Worm (Caenorhabditis elegans) whole organism, early embryonic: ENCODE measurements around the gene F14D7.2.

ENCODE experiments used
- B0310.2 ChIP-seq: sonication (generic microtip); optimal IDR thresholded peaks from 2 replicates; lab custom pipeline; 2016; ENCODE audit warnings: mild to moderate bottlenecking, missing genetic modification characterization, missing compliant biosample characterization
- F13C5.2 ChIP-seq: sonication (generic microtip); optimal IDR thresholded peaks from 2 replicates; lab custom pipeline; 2017; ENCODE audit warnings: mild to moderate bottlenecking, missing genetic modification characterization, inconsistent platforms, missing compliant biosample characterization
- aly-1 ChIP-seq: sonication (generic microtip); optimal IDR thresholded peaks from 2 replicates; lab custom pipeline; 2016; ENCODE audit warnings: missing genetic modification characterization, missing compliant biosample characterization
- ama-1 ChIP-seq: fragments of 150-350 bp; optimal IDR thresholded peaks from 2 replicates; lab custom pipeline; 2014
- ceh-13 ChIP-seq: fragments of 200-800 bp; sonication (Bioruptor generic); optimal IDR thresholded peaks from 2 replicates; lab custom pipeline; 2018; ENCODE audit warnings: mild to moderate bottlenecking, missing genetic modification characterization, missing compliant biosample characterization
- ceh-36 ChIP-seq: sonication (generic microtip); optimal IDR thresholded peaks from 2 replicates; lab custom pipeline; 2016; ENCODE audit warnings: missing genetic modification characterization, inconsistent platforms, missing compliant biosample characterization
- ets-7 ChIP-seq: sonication (generic microtip); optimal IDR thresholded peaks from 2 replicates; lab custom pipeline; 2016; ENCODE audit warnings: missing genotype, missing genetic modification characterization, missing compliant biosample characterization
- flt-1 ChIP-seq: fragments of 200-800 bp; sonication (Bioruptor generic); IDR thresholded peaks from 2 replicates; pipeline ENCODE4 v1.3.6; 2022; ENCODE audit warnings: missing genetic modification characterization, missing compliant biosample characterization
- hmbx-1 ChIP-seq: sonication (generic microtip); optimal IDR thresholded peaks from 2 replicates; lab custom pipeline; 2016; ENCODE audit warnings: mild to moderate bottlenecking, missing genetic modification characterization, missing compliant biosample characterization
- hmg-4 ChIP-seq: fragments of 200-800 bp; sonication (Bioruptor generic); optimal IDR thresholded peaks from 2 replicates; lab custom pipeline; 2018; ENCODE audit warnings: mild to moderate bottlenecking, missing genetic modification characterization, missing compliant biosample characterization
- hnd-1 ChIP-seq: sonication (generic microtip); optimal IDR thresholded peaks from 2 replicates; lab custom pipeline; 2016; ENCODE audit warnings: missing genetic modification characterization, missing compliant biosample characterization
- pes-1 ChIP-seq: fragments of 200-800 bp; sonication (Bioruptor generic); IDR thresholded peaks from 2 replicates; pipeline ENCODE4 v1.3.6; 2022; ENCODE audit warnings: missing genetic modification reagents, missing genetic modification characterization, missing compliant biosample characterization
- scrt-1 ChIP-seq: fragments of 200-800 bp; sonication (Bioruptor generic); IDR thresholded peaks from 2 replicates; pipeline ENCODE4 v1.3.6; 2022; ENCODE audit warnings: missing genetic modification characterization, missing compliant biosample characterization
- sea-1 ChIP-seq: fragments of 200-800 bp; sonication (Bioruptor generic); conservative IDR thresholded peaks from 2 replicates; pipeline ENCODE4 v1.3.6; 2022; ENCODE audit warnings: missing genetic modification characterization, missing compliant biosample characterization
- tbx-11 ChIP-seq: fragments of 200-800 bp; sonication (Bioruptor generic); IDR thresholded peaks from 2 replicates; pipeline ENCODE4 v1.3.6; 2022; ENCODE audit warnings: missing genetic modification characterization, missing compliant biosample characterization
- tbx-37 ChIP-seq: fragments of 200-800 bp; sonication (Bioruptor generic); conservative IDR thresholded peaks from 2 replicates; pipeline ENCODE4 v1.3.6; 2022; ENCODE audit warnings: missing genetic modification reagents, missing genetic modification characterization, missing compliant biosample characterization
- tra-4 ChIP-seq: sonication (generic microtip); optimal IDR thresholded peaks from 2 replicates; lab custom pipeline; 2017; ENCODE audit warnings: missing genetic modification characterization, missing compliant biosample characterization

The F14D7.2 gene

ce11 chrV:14293667-14294194, at the start of gene F14D7.2:
F14D7.2 (minus strand) TSS chrV:14293717.
- TF ChIP-seq tra-4 (tag; lab: Kevin White, UChicago) (no peak), ets-7 (tag; lab: Kevin White, UChicago) (no peak), hmbx-1 (tag; lab: Kevin White, UChicago) (no peak), ceh-36 (tag; lab: Kevin White, UChicago) (no peak), pes-1 (GFP tag; lab: Robert Waterston, UW) (no peak), aly-1 (no peak), tbx-37 (GFP tag; lab: Robert Waterston, UW) (no peak), ceh-13 (GFP tag; lab: Kevin White, UChicago) (no peak), hnd-1 (tag; lab: Kevin White, UChicago) (no peak), flt-1 (GFP tag; lab: Robert Waterston, UW) (no peak), sea-1 (no peak), ama-1 (lab: Kevin White, UChicago) (no peak), B0310.2 (tag; lab: Kevin White, UChicago) (no peak), scrt-1 (GFP tag; lab: Robert Waterston, UW) (no peak), F13C5.2 (tag; lab: Kevin White, UChicago) (no peak), hmg-4 (GFP tag; lab: Kevin White, UChicago) (no peak), tbx-11 (GFP tag; lab: Robert Waterston, UW) (no peak)

DNA sequence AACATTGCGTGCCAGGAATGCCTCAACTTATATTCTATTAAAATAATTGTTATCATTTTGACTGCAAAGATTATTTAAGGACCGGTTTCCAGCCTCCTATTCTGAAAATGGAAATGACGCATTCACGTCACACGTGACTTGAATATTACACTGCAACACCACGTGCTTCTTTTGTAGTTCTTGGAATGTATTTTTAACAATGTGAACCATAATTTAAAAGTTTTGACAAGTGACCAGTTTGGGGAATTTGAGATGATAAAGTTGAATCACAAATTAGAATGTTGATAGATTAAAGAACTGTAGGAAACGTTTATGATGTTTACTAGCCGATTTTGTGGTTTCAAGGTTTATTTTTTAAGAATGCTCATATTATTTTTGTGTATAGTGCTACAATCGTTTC, 48.2 kb upstream of the F14D7.2 start, which contains the start of gene F47B8.10:
F47B8.10 (plus strand) TSS at position 301 of the 400 bp plus-strand sequence.
- TF ChIP-seq flt-1 (GFP tag; lab: Robert Waterston, UW) (no peak), sea-1 (no peak), aly-1 (no peak), hnd-1 (tag; lab: Kevin White, UChicago) (no peak), hmg-4 (GFP tag; lab: Kevin White, UChicago) (no peak), scrt-1 (GFP tag; lab: Robert Waterston, UW) (no peak), tbx-37 (GFP tag; lab: Robert Waterston, UW) (no peak), tra-4 (tag; lab: Kevin White, UChicago) (no peak), ama-1 (lab: Kevin White, UChicago) (no peak), ets-7 (tag; lab: Kevin White, UChicago) (no peak), tbx-11 (GFP tag; lab: Robert Waterston, UW) (no peak), pes-1 (GFP tag; lab: Robert Waterston, UW) (no peak)

ce11 chrV:14336655-14337054, 43.1 kb upstream of the F14D7.2 start, which contains the start of gene srm-6:
srm-6 (plus strand) TSS chrV:14336955.
- TF ChIP-seq B0310.2 (tag; lab: Kevin White, UChicago): no peak

DNA sequence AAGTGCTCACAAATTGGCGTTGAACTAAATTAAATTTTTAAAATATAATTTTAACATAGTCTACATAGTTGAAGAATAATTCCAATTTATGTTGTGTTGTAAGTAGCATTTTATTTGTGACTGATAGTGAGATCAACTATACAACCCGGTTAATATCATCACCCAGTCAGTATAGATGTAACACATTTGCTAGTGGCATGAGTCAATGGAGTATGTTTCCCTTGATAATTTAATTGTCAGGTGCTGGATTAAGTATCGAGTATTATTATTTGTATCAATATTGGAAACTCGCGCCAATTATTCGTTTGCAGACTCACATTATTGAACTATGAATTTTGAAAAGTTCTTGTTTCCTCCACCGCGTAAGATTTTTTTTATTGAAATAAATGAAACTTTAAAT, 41.4 kb upstream of the F14D7.2 start, which contains the start of gene srm-5:
srm-5 (plus strand) TSS at position 301 of the 400 bp plus-strand sequence.
- TF ChIP-seq tra-4 (tag; lab: Kevin White, UChicago): no peak
- no peak for TF ChIP-seq ets-7 (tag; lab: Kevin White, UChicago)
- no peak for TF ChIP-seq hmg-4 (GFP tag; lab: Kevin White, UChicago)
- TF ChIP-seq pes-1 (GFP tag; lab: Robert Waterston, UW): no peak
- TF ChIP-seq F13C5.2 (tag; lab: Kevin White, UChicago): no peak
- no peak for TF ChIP-seq B0310.2 (tag; lab: Kevin White, UChicago)
- TF ChIP-seq hmbx-1 (tag; lab: Kevin White, UChicago): no peak
- TF ChIP-seq aly-1: no peak
- no peak for TF ChIP-seq sea-1
- no peak for TF ChIP-seq ceh-36 (tag; lab: Kevin White, UChicago)
- no peak for TF ChIP-seq tbx-37 (GFP tag; lab: Robert Waterston, UW)
- no peak for TF ChIP-seq hnd-1 (tag; lab: Kevin White, UChicago)
- no peak for TF ChIP-seq ceh-13 (GFP tag; lab: Kevin White, UChicago)
- no peak for TF ChIP-seq tbx-11 (GFP tag; lab: Robert Waterston, UW)

DNA sequence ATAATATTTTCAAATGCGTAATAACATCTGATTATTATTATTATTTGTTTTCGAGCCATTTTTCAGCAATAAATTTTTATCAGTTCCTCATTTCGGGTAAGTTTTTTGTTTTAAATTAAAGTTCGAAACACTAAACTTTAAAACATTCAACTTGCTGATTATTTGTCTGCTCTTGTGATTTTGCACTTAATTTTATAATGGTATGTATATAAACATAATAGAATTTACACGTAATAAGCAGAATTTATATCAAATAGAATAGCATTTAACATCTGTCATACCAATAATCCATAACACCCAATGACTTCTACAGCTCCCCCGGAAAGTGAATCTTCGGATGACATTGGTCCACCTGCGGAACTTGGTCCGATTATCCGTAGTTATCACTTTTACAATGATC, 39.6 kb upstream of the F14D7.2 start, which contains the start of gene srm-4:
srm-4 (plus strand) TSS at position 301 of the 400 bp plus-strand sequence.
- TF ChIP-seq ets-7 (tag; lab: Kevin White, UChicago): no peak
- no peak for TF ChIP-seq tra-4 (tag; lab: Kevin White, UChicago)
- TF ChIP-seq aly-1: no peak
- no peak for TF ChIP-seq flt-1 (GFP tag; lab: Robert Waterston, UW)
- TF ChIP-seq sea-1: no peak
- no peak for TF ChIP-seq B0310.2 (tag; lab: Kevin White, UChicago)
- TF ChIP-seq tbx-11 (GFP tag; lab: Robert Waterston, UW): no peak
- no peak for TF ChIP-seq scrt-1 (GFP tag; lab: Robert Waterston, UW)
- TF ChIP-seq hnd-1 (tag; lab: Kevin White, UChicago): no peak
- TF ChIP-seq F13C5.2 (tag; lab: Kevin White, UChicago): no peak
- no peak for TF ChIP-seq ceh-13 (GFP tag; lab: Kevin White, UChicago)
- TF ChIP-seq tbx-37 (GFP tag; lab: Robert Waterston, UW): no peak
- no peak for TF ChIP-seq hmg-4 (GFP tag; lab: Kevin White, UChicago)
- no peak for TF ChIP-seq ceh-36 (tag; lab: Kevin White, UChicago)
- TF ChIP-seq hmbx-1 (tag; lab: Kevin White, UChicago): no peak

DNA sequence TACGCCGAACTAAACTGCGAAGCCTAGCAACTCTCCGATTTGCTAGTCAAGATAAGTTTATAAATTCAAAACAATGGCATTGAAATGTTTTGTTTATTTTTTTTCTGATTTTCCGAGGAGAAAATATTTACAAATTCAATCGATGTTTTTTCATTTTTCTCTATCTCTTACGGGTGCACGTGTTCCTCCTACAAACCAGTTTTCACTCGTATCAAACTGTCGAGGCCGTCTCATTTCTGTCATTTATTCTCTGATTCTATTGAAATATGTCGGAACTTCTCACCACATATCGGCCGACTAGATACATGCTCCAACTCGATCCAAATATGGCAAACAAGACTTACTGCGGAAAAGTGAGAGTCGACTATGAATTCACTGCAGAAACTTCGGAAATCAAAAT, 38.0 kb upstream of the F14D7.2 start, which contains the start of gene F47B8.8:
F47B8.8 (plus strand) TSS at position 257 of the 400 bp plus-strand sequence.
- TF ChIP-seq scrt-1 (GFP tag; lab: Robert Waterston, UW): no peak
- no peak for TF ChIP-seq flt-1 (GFP tag; lab: Robert Waterston, UW)
- TF ChIP-seq ets-7 (tag; lab: Kevin White, UChicago): no peak
- no peak for TF ChIP-seq tra-4 (tag; lab: Kevin White, UChicago)
- TF ChIP-seq B0310.2 (tag; lab: Kevin White, UChicago): no peak
- TF ChIP-seq aly-1: no peak
- TF ChIP-seq hnd-1 (tag; lab: Kevin White, UChicago): no peak
- TF ChIP-seq hmbx-1 (tag; lab: Kevin White, UChicago): no peak
- TF ChIP-seq ceh-13 (GFP tag; lab: Kevin White, UChicago): no peak
- TF ChIP-seq pes-1 (GFP tag; lab: Robert Waterston, UW): no peak

DNA sequence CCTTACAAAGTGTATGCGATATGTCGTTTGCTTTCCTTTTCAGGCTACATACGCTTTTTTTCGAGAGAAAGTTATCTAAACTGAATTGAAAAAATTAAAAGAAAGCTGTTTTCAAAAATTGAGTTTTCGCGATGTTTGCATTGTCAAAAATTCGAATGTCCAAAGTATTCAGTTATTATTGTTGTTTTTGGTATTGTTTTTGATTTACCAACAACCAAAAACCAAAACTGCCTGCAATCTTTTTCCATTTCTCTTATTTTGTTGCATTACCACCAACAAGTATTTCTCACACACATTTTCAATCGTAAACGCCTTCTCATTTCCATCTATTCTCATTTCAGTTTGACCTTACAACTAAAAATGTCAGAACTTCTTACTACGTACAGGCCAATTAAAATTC, 35.3 kb upstream of the F14D7.2 start, which contains the start of gene pepm-1:
pepm-1 (plus strand) TSS at position 301 of the 400 bp plus-strand sequence.
- TF ChIP-seq tbx-37 (GFP tag; lab: Robert Waterston, UW) (no peak), F13C5.2 (tag; lab: Kevin White, UChicago) (no peak), aly-1 (no peak), ets-7 (tag; lab: Kevin White, UChicago) (no peak), tra-4 (tag; lab: Kevin White, UChicago) (no peak), hmbx-1 (tag; lab: Kevin White, UChicago) (no peak), sea-1 (no peak), B0310.2 (tag; lab: Kevin White, UChicago) (no peak), ceh-36 (tag; lab: Kevin White, UChicago) (no peak), tbx-11 (GFP tag; lab: Robert Waterston, UW) (no peak), flt-1 (GFP tag; lab: Robert Waterston, UW) (no peak), ceh-13 (GFP tag; lab: Kevin White, UChicago) (no peak), pes-1 (GFP tag; lab: Robert Waterston, UW) (no peak), ama-1 (lab: Kevin White, UChicago) (no peak)
